Worm (Caenorhabditis elegans) whole organism, young adult: Measurements from ENCODE around the gene srsx-25.
A peak's percentile ranks its signal among the peaks of the same experiment; 100 is the strongest.

Experiments used
- C06A6.2 ChIP-seq: fragments of 200-800 bp; sonication (Bioruptor generic); conservative IDR thresholded peaks from 2 replicates; pipeline ENCODE4 v1.3.6; 2022; ENCODE audit warnings: missing genetic modification characterization, missing compliant biosample characterization
- F10E7.11 ChIP-seq: sonication (generic microtip); optimal IDR thresholded peaks from 2 replicates; lab custom pipeline; 2017; ENCODE audit warnings: mild to moderate bottlenecking, missing genetic modification characterization, moderate library complexity, missing compliant biosample characterization
- F39B2.1 ChIP-seq: fragments of 200-800 bp; sonication (Bioruptor generic); IDR thresholded peaks from 2 replicates; pipeline ENCODE4 v1.3.6; 2022; ENCODE audit warnings: missing genetic modification reagents, missing genetic modification characterization, missing compliant biosample characterization
- F55B11.4 ChIP-seq: sonication (generic microtip); optimal IDR thresholded peaks from 2 replicates; lab custom pipeline; 2016; ENCODE audit warnings: missing compliant biosample characterization, missing genetic modification characterization, borderline replicate concordance; ENCODE audit not compliant: insufficient read depth
- Y53F4B.3 ChIP-seq: fragments of 200-800 bp; sonication (Bioruptor generic); IDR thresholded peaks from 2 replicates; pipeline ENCODE4 v1.3.6; 2022; ENCODE audit warnings: missing genetic modification reagents, missing genetic modification characterization, missing compliant biosample characterization
- Y53G8AR.9 ChIP-seq: fragments of 200-800 bp; sonication (Bioruptor generic); conservative IDR thresholded peaks from 2 replicates; pipeline ENCODE4 v1.3.6; 2022; ENCODE audit warnings: missing genetic modification reagents, missing genetic modification characterization, missing compliant biosample characterization
- Y67H2A.10 ChIP-seq: fragments of 200-800 bp; sonication (Bioruptor generic); conservative IDR thresholded peaks from 2 replicates; pipeline ENCODE4 v1.3.6; 2022; ENCODE audit warnings: missing genetic modification reagents, missing genetic modification characterization, missing compliant biosample characterization
- Y95B8A.8 ChIP-seq: fragments of 200-800 bp; sonication (Bioruptor generic); IDR thresholded peaks from 2 replicates; pipeline ENCODE4 v1.3.6; 2022; ENCODE audit warnings: missing genetic modification reagents, missing genetic modification characterization, missing compliant biosample characterization
- aptf-3 ChIP-seq: fragments of 200-800 bp; sonication (Bioruptor generic); IDR thresholded peaks from 2 replicates; pipeline ENCODE4 v1.3.6; 2022; ENCODE audit warnings: missing genetic modification characterization, missing compliant biosample characterization
- athp-1 ChIP-seq: sonication (generic microtip); optimal IDR thresholded peaks from 2 replicates; lab custom pipeline; 2017; ENCODE audit warnings: mild to moderate bottlenecking, missing genetic modification characterization, missing compliant biosample characterization
- bed-1 ChIP-seq: fragments of 200-800 bp; sonication (Bioruptor generic); IDR thresholded peaks from 2 replicates; pipeline ENCODE4 v1.3.6; 2022; ENCODE audit warnings: missing genetic modification reagents, missing genetic modification characterization, missing compliant biosample characterization
- bed-2 ChIP-seq: fragments of 200-800 bp; sonication (Bioruptor generic); IDR thresholded peaks from 2 replicates; pipeline ENCODE4 v1.3.6; 2022; ENCODE audit warnings: missing genetic modification reagents, missing genetic modification characterization, missing compliant biosample characterization
- cebp-1 ChIP-seq, 2 experiments: fragments of 200-800 bp in 1 of 2; sonication (Bioruptor generic) in 1 of 2; sonication (generic microtip) in 1 of 2; IDR thresholded peaks in 1 of 2; optimal IDR thresholded peaks in 1 of 2; 2 replicates each; pipeline versions ENCODE4 v1.3.6 to Lab custom; 2017 to 2022; ENCODE audit warnings: missing compliant biosample characterization in 2 of 2, missing genetic modification characterization in 2 of 2, mild to moderate bottlenecking in 1 of 2, missing genetic modification reagents in 1 of 2, moderate library complexity in 1 of 2
- ceh-58 ChIP-seq: fragments of 200-800 bp; sonication (Bioruptor generic); IDR thresholded peaks from 2 replicates; pipeline ENCODE4 v1.3.6; 2022; ENCODE audit warnings: missing genetic modification characterization, missing compliant biosample characterization
- chd-7 ChIP-seq: sonication (generic microtip); optimal IDR thresholded peaks from 2 replicates; lab custom pipeline; 2016; ENCODE audit warnings: mild to moderate bottlenecking, missing genetic modification characterization, moderate library complexity, missing compliant biosample characterization
- dox-1 ChIP-seq: fragments of 200-800 bp; sonication (Bioruptor generic); IDR thresholded peaks from 2 replicates; pipeline ENCODE4 v1.3.6; 2022; ENCODE audit warnings: missing genetic modification reagents, missing genetic modification characterization, missing compliant biosample characterization
- egl-18 ChIP-seq: fragments of 200-800 bp; sonication (Bioruptor generic); IDR thresholded peaks from 2 replicates; pipeline ENCODE4 v1.3.6; 2022; ENCODE audit warnings: missing genetic modification reagents, missing genetic modification characterization, missing compliant biosample characterization
- ets-4 ChIP-seq: fragments of 200-800 bp; sonication (Bioruptor generic); optimal IDR thresholded peaks from 2 replicates; lab custom pipeline; 2018; ENCODE audit warnings: mild to moderate bottlenecking, missing genetic modification characterization, missing compliant biosample characterization
- gei-17 ChIP-seq: fragments of 200-800 bp; sonication (Bioruptor generic); optimal IDR thresholded peaks from 2 replicates; lab custom pipeline; 2018; ENCODE audit warnings: mild to moderate bottlenecking, missing genetic modification characterization, missing compliant biosample characterization
- hlh-26 ChIP-seq: fragments of 200-800 bp; sonication (Bioruptor generic); conservative IDR thresholded peaks from 2 replicates; pipeline ENCODE4 v1.3.6; 2022; ENCODE audit warnings: missing genetic modification reagents, missing genetic modification characterization, missing compliant biosample characterization
- hmg-1.2 ChIP-seq: fragments of 200-800 bp; sonication (Bioruptor generic); IDR thresholded peaks from 2 replicates; pipeline ENCODE4 v1.3.6; 2022; ENCODE audit warnings: missing genetic modification reagents, missing genetic modification characterization, missing compliant biosample characterization
- lin-26 ChIP-seq: fragments of 200-800 bp; sonication (Bioruptor generic); IDR thresholded peaks from 2 replicates; pipeline ENCODE4 v1.3.6; 2022; ENCODE audit warnings: missing genetic modification reagents, missing genetic modification characterization, missing compliant biosample characterization
- lin-40 ChIP-seq: sonication (generic microtip); optimal IDR thresholded peaks from 2 replicates; lab custom pipeline; 2016; ENCODE audit warnings: missing genetic modification characterization, mild to moderate bottlenecking, missing compliant biosample characterization, missing genotype, missing genetic modification reagents
- lin-54 ChIP-seq: fragments of 200-800 bp; sonication (Bioruptor generic); optimal IDR thresholded peaks from 2 replicates; lab custom pipeline; 2018; ENCODE audit warnings: mild to moderate bottlenecking, missing genetic modification characterization, missing compliant biosample characterization
- lsl-1 ChIP-seq: fragments of 200-800 bp; sonication (Bioruptor generic); optimal IDR thresholded peaks from 2 replicates; lab custom pipeline; 2018; ENCODE audit warnings: mild to moderate bottlenecking, missing genetic modification characterization, moderate library complexity, missing compliant biosample characterization
- madf-10 ChIP-seq: sonication (generic microtip); optimal IDR thresholded peaks from 2 replicates; lab custom pipeline; 2016; ENCODE audit warnings: mild to moderate bottlenecking, missing genetic modification characterization, missing compliant biosample characterization
- madf-6 ChIP-seq: fragments of 200-800 bp; sonication (Bioruptor generic); IDR thresholded peaks from 2 replicates; pipeline ENCODE4 v1.3.6; 2022; ENCODE audit warnings: missing genetic modification reagents, missing genetic modification characterization, missing compliant biosample characterization
- mcd-1 ChIP-seq: fragments of 200-800 bp; sonication (Bioruptor generic); IDR thresholded peaks from 2 replicates; pipeline ENCODE4 v1.3.6; 2022; ENCODE audit warnings: missing genetic modification reagents, missing genetic modification characterization, missing compliant biosample characterization
- mxl-1 ChIP-seq: sonication (generic microtip); optimal IDR thresholded peaks from 2 replicates; lab custom pipeline; 2016; ENCODE audit warnings: missing genetic modification characterization, missing compliant biosample characterization
- nfya-1 ChIP-seq: sonication (generic microtip); optimal IDR thresholded peaks from 2 replicates; lab custom pipeline; 2017; ENCODE audit warnings: antibody characterized with exemption, missing compliant biosample characterization, missing genetic modification characterization, borderline replicate concordance; ENCODE audit not compliant: insufficient read depth
- nfyb-1 ChIP-seq: fragments of 200-800 bp; sonication (Bioruptor generic); IDR thresholded peaks from 2 replicates; pipeline ENCODE4 v1.3.6; 2022; ENCODE audit warnings: missing genetic modification reagents, missing genetic modification characterization, missing compliant biosample characterization
- nhr-120 ChIP-seq: fragments of 200-800 bp; sonication (Bioruptor generic); IDR thresholded peaks from 2 replicates; pipeline ENCODE4 v1.3.6; 2022; ENCODE audit warnings: missing genetic modification characterization, missing compliant biosample characterization
- nhr-80 ChIP-seq: sonication (generic microtip); optimal IDR thresholded peaks from 2 replicates; lab custom pipeline; 2016; ENCODE audit warnings: missing genetic modification characterization, missing compliant biosample characterization
- snpc-1.1 ChIP-seq: sonication (generic microtip); optimal IDR thresholded peaks from 2 replicates; lab custom pipeline; 2017; ENCODE audit warnings: missing genetic modification characterization, mild to moderate bottlenecking, missing compliant biosample characterization, antibody characterized with exemption, moderate library complexity, missing genotype, missing genetic modification reagents; ENCODE audit not compliant: insufficient read depth
- snpc-1.3 ChIP-seq: sonication (generic microtip); optimal IDR thresholded peaks from 2 replicates; lab custom pipeline; 2017; ENCODE audit warnings: missing genetic modification characterization, mild to moderate bottlenecking, missing compliant biosample characterization, antibody characterized with exemption, moderate library complexity, missing genotype, missing genetic modification reagents; ENCODE audit not compliant: insufficient read depth
- snpc-4 ChIP-seq, 5 experiments: fragments of 150-350 bp in 1 of 5; sonication (generic microtip) in 4 of 5; optimal IDR thresholded peaks; 2 replicates each; lab custom pipeline; 2014 to 2018; ENCODE audit warnings: missing genetic modification characterization in 5 of 5, missing biosample characterization in 3 of 5, antibody characterized with exemption in 2 of 5, mild to moderate bottlenecking in 2 of 5, missing compliant biosample characterization in 2 of 5, missing genotype in 2 of 5, moderate library complexity in 2 of 5, missing genetic modification reagents in 1 of 5
- tbp1 ChIP-seq: fragments of 200-800 bp; sonication (Bioruptor generic); optimal IDR thresholded peaks from 2 replicates; lab custom pipeline; 2018; ENCODE audit warnings: mild to moderate bottlenecking, missing genetic modification characterization, missing compliant biosample characterization
- ztf-3 ChIP-seq: fragments of 200-800 bp; sonication (Bioruptor generic); optimal IDR thresholded peaks from 2 replicates; lab custom pipeline; 2018; ENCODE audit warnings: mild to moderate bottlenecking, missing genetic modification characterization, missing compliant biosample characterization
- ztf-6 ChIP-seq: fragments of 200-800 bp; sonication (Bioruptor generic); IDR thresholded peaks from 2 replicates; pipeline ENCODE4 v1.3.6; 2022; ENCODE audit warnings: missing genetic modification reagents, missing genetic modification characterization, missing compliant biosample characterization

srsx-25 gene

ce11 chrIV:13334287-13334686 is 30.7 kb upstream of the srsx-25 start (continued):
- TF ChIP-seq nfyb-1 (GFP tag; lab: Robert Waterston, UW): 0 out of 2 replicates have a peak, but pooled peaks have one; percentile 29
- no peak for TF ChIP-seq snpc-1.1 (tag; lab: Kevin White, UChicago)

DNA sequence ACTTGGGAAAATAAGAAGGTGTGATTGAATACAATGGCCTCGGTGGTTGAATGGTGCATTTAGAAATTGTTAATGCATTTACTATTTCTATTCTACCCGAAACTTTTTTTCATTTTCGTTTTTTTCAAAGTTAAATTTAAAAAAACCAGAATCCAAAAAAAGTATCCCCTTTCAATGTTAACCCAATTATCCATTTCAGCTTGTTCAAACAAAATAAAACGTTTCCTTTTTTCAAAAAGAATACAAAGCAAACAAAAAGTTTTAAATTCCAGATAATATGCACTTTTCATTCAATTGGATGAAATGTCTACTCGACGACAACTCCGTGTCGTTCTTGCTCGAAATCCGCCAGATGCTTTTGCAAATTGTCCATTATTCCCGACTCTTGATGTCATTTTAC is 22.4 kb upstream of the srsx-25 start, which contains the start of gene W02A2.5:
TSS of gene W02A2.5 (plus strand) at position 301 of the 400 bp plus-strand sequence.
- TF ChIP-seq athp-1 (tag; lab: Kevin White, UChicago): no peak
- no peak for TF ChIP-seq ztf-6 (GFP tag; lab: Robert Waterston, UW)
- no peak for TF ChIP-seq nhr-80 (tag; lab: Kevin White, UChicago)
- no peak for TF ChIP-seq ets-4 (GFP tag; lab: Kevin White, UChicago)
- TF ChIP-seq ceh-58 (GFP tag; lab: Robert Waterston, UW): no peak
- no peak for TF ChIP-seq F39B2.1
- TF ChIP-seq snpc-1.3: no peak
- TF ChIP-seq Y53F4B.3 (GFP tag; lab: Robert Waterston, UW): no peak
- TF ChIP-seq bed-2 (GFP tag; lab: Robert Waterston, UW): no peak
- TF ChIP-seq Y67H2A.10 (GFP tag; lab: Robert Waterston, UW): no peak
- no peak for TF ChIP-seq gei-17 (GFP tag; lab: Kevin White, UChicago)
- TF ChIP-seq dox-1 (GFP tag; lab: Robert Waterston, UW): no peak
- no peak for TF ChIP-seq mxl-1 (tag; lab: Kevin White, UChicago)
- no peak for TF ChIP-seq aptf-3
- no peak for TF ChIP-seq snpc-4 (GFP tag; optimal IDR thresholded peaks at IDR 0.05; lab: Kevin White, UChicago)
- no peak for TF ChIP-seq snpc-4 (tag; optimal IDR thresholded peaks at IDR 0.05; lab: Kevin White, UChicago)
- no peak for TF ChIP-seq hmg-1.2 (GFP tag; lab: Robert Waterston, UW)
- TF ChIP-seq lin-26 (GFP tag; lab: Robert Waterston, UW): no peak
- TF ChIP-seq lin-40 (tag; lab: Kevin White, UChicago): no peak
- no peak for TF ChIP-seq lsl-1 (GFP tag; lab: Kevin White, UChicago)

- peak; percentile 12 for TF ChIP-seq nhr-80 (tag; lab: Kevin White, UChicago)
- no peak for TF ChIP-seq ztf-3 (GFP tag; lab: Kevin White, UChicago)
- TF ChIP-seq, all 124 proteins: peak for 1
Observed at ce11 chrIV:13346078-13346477, 18.9 kb upstream of the srsx-25 start.

DNA sequence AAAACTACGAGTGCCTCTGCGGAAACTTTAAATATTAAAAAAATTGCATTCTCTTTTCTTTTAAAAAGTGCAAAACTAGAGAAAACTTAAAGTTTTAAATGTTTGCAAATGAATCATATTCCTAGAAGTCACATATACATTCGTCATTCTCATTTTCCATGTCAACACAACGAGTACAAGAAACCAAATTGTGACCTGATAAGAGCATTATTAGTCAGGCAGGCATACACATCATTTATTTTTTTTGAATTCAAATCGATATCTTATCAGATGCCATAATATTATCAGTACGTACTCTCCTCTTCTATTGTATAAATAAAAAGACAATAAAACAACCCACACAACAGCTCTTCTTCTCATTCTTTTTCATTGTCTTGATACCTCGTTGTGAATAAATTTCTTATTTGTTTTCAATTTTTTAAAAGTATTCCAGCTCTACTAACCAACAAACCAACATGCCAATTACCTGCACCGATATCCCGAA is 17.7 kb upstream of the srsx-25 start, which contains the start of gene W02A2.9:
TSS of gene W02A2.9 (plus strand) at position 434 of the 484 bp plus-strand sequence.
- TF ChIP-seq nfyb-1 (GFP tag; lab: Robert Waterston, UW) (peak; percentile 48; the same call in 1 of the 2 replicates), snpc-1.3 (no peak), lin-54 (no peak), nhr-80 (tag; lab: Kevin White, UChicago) (peak; percentile 59)
- TF ChIP-seq, all 124 proteins: peak for 2

DNA sequence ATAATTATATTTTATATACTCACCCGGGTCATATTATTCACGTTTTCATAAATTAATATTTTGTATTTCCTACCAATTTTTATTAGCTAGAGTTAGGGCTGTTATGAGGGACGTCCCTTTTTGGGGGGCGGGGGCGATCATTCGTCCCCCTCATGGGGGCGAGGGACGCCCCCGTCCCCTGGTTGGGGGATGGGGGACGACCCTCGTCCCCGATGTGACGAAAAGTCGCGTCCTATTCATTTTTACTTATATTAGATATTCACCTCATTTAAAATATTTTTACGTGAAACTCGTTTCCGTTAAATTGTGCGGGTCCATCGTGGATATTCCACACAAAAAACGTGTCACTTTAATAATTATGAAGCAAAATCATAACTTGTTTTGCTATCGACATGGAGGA is 16.4 kb upstream of the srsx-25 start, which contains the start of gene W02A2.12:
TSS of gene W02A2.12 (minus strand) at position 240 of the 400 bp plus-strand sequence.
- TF ChIP-seq cebp-1 (GFP tag; IDR thresholded peaks at IDR 0.05; lab: Robert Waterston, UW) (no peak), cebp-1 (tag; optimal IDR thresholded peaks at IDR 0.05; lab: Kevin White, UChicago) (peak; percentile 25), F39B2.1 (no peak), Y53G8AR.9 (GFP tag; lab: Robert Waterston, UW) (0 out of 2 replicates have a peak, but pooled peaks have one; percentile 46), bed-1 (GFP tag; lab: Robert Waterston, UW) (no peak), chd-7 (tag; lab: Kevin White, UChicago) (peak; percentile 34), tbp1 (GFP tag; lab: Kevin White, UChicago) (no peak), mcd-1 (GFP tag; lab: Robert Waterston, UW) (no peak; the same call in 1 of the 2 replicates), Y95B8A.8 (GFP tag; lab: Robert Waterston, UW) (no peak), C06A6.2 (no peak), Y53F4B.3 (GFP tag; lab: Robert Waterston, UW) (no peak), madf-10 (tag; lab: Kevin White, UChicago) (no peak), nfya-1 (tag; lab: Kevin White, UChicago) (no peak), egl-18 (GFP tag; lab: Robert Waterston, UW) (no peak), nhr-120 (no peak), F10E7.11 (tag; lab: Kevin White, UChicago) (peak; percentile 19), F55B11.4 (tag; lab: Kevin White, UChicago) (no peak), hlh-26 (GFP tag; lab: Robert Waterston, UW) (no peak), madf-6 (GFP tag; lab: Robert Waterston, UW) (peak; percentile 42; the same call in 1 of the 2 replicates)
